Worm (Caenorhabditis elegans) whole organism, early embryonic: Measurements from ENCODE around the gene DH11.2.

Experiments used
- F13C5.2 ChIP-seq: sonication (generic microtip); optimal IDR thresholded peaks from 2 replicates; lab custom pipeline; 2017; ENCODE audit warnings: mild to moderate bottlenecking, missing genetic modification characterization, inconsistent platforms, missing compliant biosample characterization
- aly-1 ChIP-seq: sonication (generic microtip); optimal IDR thresholded peaks from 2 replicates; lab custom pipeline; 2016; ENCODE audit warnings: missing genetic modification characterization, missing compliant biosample characterization
- ama-1 ChIP-seq: fragments of 150-350 bp; optimal IDR thresholded peaks from 2 replicates; lab custom pipeline; 2014
- ceh-13 ChIP-seq: fragments of 200-800 bp; sonication (Bioruptor generic); optimal IDR thresholded peaks from 2 replicates; lab custom pipeline; 2018; ENCODE audit warnings: mild to moderate bottlenecking, missing genetic modification characterization, missing compliant biosample characterization
- flt-1 ChIP-seq: fragments of 200-800 bp; sonication (Bioruptor generic); IDR thresholded peaks from 2 replicates; pipeline ENCODE4 v1.3.6; 2022; ENCODE audit warnings: missing genetic modification characterization, missing compliant biosample characterization
- hmbx-1 ChIP-seq: sonication (generic microtip); optimal IDR thresholded peaks from 2 replicates; lab custom pipeline; 2016; ENCODE audit warnings: mild to moderate bottlenecking, missing genetic modification characterization, missing compliant biosample characterization
- hnd-1 ChIP-seq: sonication (generic microtip); optimal IDR thresholded peaks from 2 replicates; lab custom pipeline; 2016; ENCODE audit warnings: missing genetic modification characterization, missing compliant biosample characterization
- pes-1 ChIP-seq: fragments of 200-800 bp; sonication (Bioruptor generic); IDR thresholded peaks from 2 replicates; pipeline ENCODE4 v1.3.6; 2022; ENCODE audit warnings: missing genetic modification reagents, missing genetic modification characterization, missing compliant biosample characterization
- tbx-11 ChIP-seq: fragments of 200-800 bp; sonication (Bioruptor generic); IDR thresholded peaks from 2 replicates; pipeline ENCODE4 v1.3.6; 2022; ENCODE audit warnings: missing genetic modification characterization, missing compliant biosample characterization
- tra-4 ChIP-seq: sonication (generic microtip); optimal IDR thresholded peaks from 2 replicates; lab custom pipeline; 2017; ENCODE audit warnings: missing genetic modification characterization, missing compliant biosample characterization

DNA sequence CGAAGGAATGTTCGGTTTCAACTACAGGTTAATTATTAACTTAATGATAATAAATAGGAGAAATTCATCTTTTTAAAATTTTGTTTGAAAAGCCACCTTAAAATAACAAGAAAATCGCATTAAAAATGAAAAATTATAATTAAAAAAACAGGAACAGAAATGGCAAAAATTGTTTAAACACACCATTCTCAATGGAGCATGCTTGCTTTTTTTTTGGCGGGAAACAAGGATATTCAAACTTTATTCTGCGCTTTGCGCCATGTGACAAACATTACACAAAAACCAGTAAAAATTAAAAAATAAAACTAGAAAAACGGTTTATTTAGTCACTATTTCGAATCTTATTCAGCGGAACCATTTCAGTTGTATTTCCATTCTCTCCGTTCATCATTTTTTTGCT, 16.1 kb downstream of the DH11.2 start:
- TF ChIP-seq pes-1 (GFP tag; lab: Robert Waterston, UW), result no peak
- TF ChIP-seq ama-1 (lab: Kevin White, UChicago), result no peak
- no peak for TF ChIP-seq hmbx-1 (tag; lab: Kevin White, UChicago)
- no peak for TF ChIP-seq ceh-13
- no peak for TF ChIP-seq flt-1
- TF ChIP-seq aly-1, result no peak
- TF ChIP-seq hnd-1, result no peak
- no peak for TF ChIP-seq tbx-11
- TF ChIP-seq F13C5.2, result no peak
- TF ChIP-seq tra-4 (tag; lab: Kevin White, UChicago), result no peak
